Worm (Caenorhabditis elegans) whole organism, midembryonic: ENCODE results near the gene W02B12.13.

Experiments used
- T22C8.4 ChIP-seq: fragments of 200-800 bp; sonication (Bioruptor generic); IDR thresholded peaks from 2 replicates; pipeline ENCODE4 v1.3.6; 2022; ENCODE audit warnings: missing genetic modification characterization, missing compliant biosample characterization
- cog-1 ChIP-seq: sonication (generic microtip); optimal IDR thresholded peaks from 2 replicates; lab custom pipeline; 2016; ENCODE audit warnings: missing genetic modification characterization, missing compliant biosample characterization
- flt-1 ChIP-seq: fragments of 200-800 bp; sonication (Bioruptor generic); IDR thresholded peaks from 2 replicates; pipeline ENCODE4 v1.3.6; 2022; ENCODE audit warnings: missing genetic modification characterization, missing compliant biosample characterization
- klf-2 ChIP-seq: fragments of 200-800 bp; sonication (Bioruptor generic); conservative IDR thresholded peaks from 2 replicates; pipeline ENCODE4 v1.3.6; 2022; ENCODE audit warnings: missing genetic modification reagents, missing genetic modification characterization, missing compliant biosample characterization
- med-1 ChIP-seq: sonication (generic microtip); optimal IDR thresholded peaks from 2 replicates; lab custom pipeline; 2017; ENCODE audit warnings: missing genetic modification characterization, mild to moderate bottlenecking, missing compliant biosample characterization, antibody characterized with exemption, missing genetic modification reagents; ENCODE audit not compliant: insufficient read depth
- ref-1 ChIP-seq: fragments of 200-800 bp; sonication (Bioruptor generic); conservative IDR thresholded peaks from 2 replicates; pipeline ENCODE4 v1.3.6; 2022; ENCODE audit warnings: missing genetic modification reagents, missing genetic modification characterization, missing compliant biosample characterization
- tab-1 ChIP-seq: fragments of 200-800 bp; sonication (Bioruptor generic); IDR thresholded peaks from 2 replicates; pipeline ENCODE4 v1.3.6; 2022; ENCODE audit warnings: missing genetic modification characterization, missing compliant biosample characterization
- ztf-23 ChIP-seq: fragments of 200-800 bp; sonication (Bioruptor generic); IDR thresholded peaks from 2 replicates; pipeline ENCODE4 v1.3.6; 2022; ENCODE audit warnings: missing genetic modification reagents, missing genetic modification characterization, missing compliant biosample characterization
- ztf-29 ChIP-seq: fragments of 200-800 bp; sonication (Bioruptor generic); IDR thresholded peaks from 2 replicates; pipeline ENCODE4 v1.3.6; 2022; ENCODE audit warnings: missing genetic modification reagents, missing genetic modification characterization, missing compliant biosample characterization

Gene W02B12.13

ce11 chrII:11464427-11464944, 19.4 kb downstream of the W02B12.13 start, which contains the start of the genes aars-1 and rga-1:
aars-1 (minus strand) TSS chrII:11464497.
rga-1 (plus strand) TSS chrII:11464894.
- TF ChIP-seq flt-1 (GFP tag; lab: Robert Waterston, UW) (no peak), klf-2 (no peak), cog-1 (tag; lab: Kevin White, UChicago) (no peak), ref-1 (GFP tag; lab: Robert Waterston, UW) (no peak), tab-1 (GFP tag; lab: Robert Waterston, UW) (no peak), ztf-29 (GFP tag; lab: Robert Waterston, UW) (0 out of 2 replicates have a peak, but pooled peaks have one; percentile 11)

DNA sequence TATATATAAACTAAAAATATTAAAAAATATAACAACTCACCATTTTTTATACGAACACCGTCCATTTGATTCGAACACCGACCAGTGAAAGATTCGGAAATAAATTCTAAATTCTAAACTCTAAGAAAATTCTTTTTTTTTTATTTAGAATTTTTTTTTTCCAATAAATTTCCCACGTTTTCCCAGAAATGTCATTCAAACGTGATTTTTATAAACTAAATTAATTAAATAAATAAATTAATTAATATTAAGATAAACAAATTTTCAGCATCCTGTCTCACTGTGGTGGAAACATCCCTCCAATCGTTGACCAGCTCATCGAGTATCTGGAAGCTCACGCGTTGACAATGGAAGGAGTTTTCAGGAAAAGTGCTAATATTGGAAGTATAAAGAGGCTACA, 22.5 kb downstream of the W02B12.13 start, which contains the start of gene klp-17:
Gene klp-17, minus strand, starts transcription at position 101 of the 400 bp plus-strand sequence.
- TF ChIP-seq ztf-29 (GFP tag; lab: Robert Waterston, UW): no peak
- TF ChIP-seq cog-1 (tag; lab: Kevin White, UChicago): no peak
- no peak for TF ChIP-seq ref-1 (GFP tag; lab: Robert Waterston, UW)
- TF ChIP-seq flt-1 (GFP tag; lab: Robert Waterston, UW): no peak
- TF ChIP-seq klf-2: no peak
- TF ChIP-seq T22C8.4 (GFP tag; lab: Robert Waterston, UW): no peak
- TF ChIP-seq med-1 (GFP tag; lab: Kevin White, UChicago): no peak
- no peak for TF ChIP-seq ztf-23 (GFP tag; lab: Robert Waterston, UW)
- TF ChIP-seq tab-1 (GFP tag; lab: Robert Waterston, UW): no peak

DNA sequence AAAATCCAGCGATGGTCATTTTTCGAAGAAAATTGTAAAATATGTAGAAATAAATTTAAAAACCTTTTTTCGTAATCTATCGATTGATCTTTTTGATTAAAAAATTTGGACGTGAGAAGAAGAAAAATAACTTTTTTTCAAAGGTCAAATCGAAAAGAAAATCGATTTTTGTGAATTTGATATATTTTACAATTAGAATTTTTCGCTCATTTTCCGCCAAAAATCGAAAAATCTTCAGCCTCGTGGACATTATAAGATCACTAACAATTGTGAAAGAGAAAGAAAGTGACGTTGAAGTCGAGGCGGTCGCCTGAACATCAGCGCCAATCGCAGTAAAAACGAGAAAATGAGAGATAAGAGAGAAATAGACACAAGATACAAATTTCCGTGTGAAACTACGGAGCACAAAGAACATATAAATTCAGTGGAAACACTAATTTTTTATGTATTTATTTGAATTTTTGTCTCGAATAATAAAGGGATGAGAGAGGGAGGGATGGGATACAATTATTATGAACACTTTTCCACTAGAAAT, 24.6 kb downstream of the W02B12.13 start, which contains the start of gene cisd-1:
Gene cisd-1, minus strand, starts transcription at position 51 of the 535 bp plus-strand sequence.
- no peak for TF ChIP-seq ref-1 (GFP tag; lab: Robert Waterston, UW)
- TF ChIP-seq flt-1 (GFP tag; lab: Robert Waterston, UW): no peak
- no peak for TF ChIP-seq cog-1 (tag; lab: Kevin White, UChicago)
- TF ChIP-seq klf-2: no peak
- TF ChIP-seq ztf-29 (GFP tag; lab: Robert Waterston, UW): no peak

DNA sequence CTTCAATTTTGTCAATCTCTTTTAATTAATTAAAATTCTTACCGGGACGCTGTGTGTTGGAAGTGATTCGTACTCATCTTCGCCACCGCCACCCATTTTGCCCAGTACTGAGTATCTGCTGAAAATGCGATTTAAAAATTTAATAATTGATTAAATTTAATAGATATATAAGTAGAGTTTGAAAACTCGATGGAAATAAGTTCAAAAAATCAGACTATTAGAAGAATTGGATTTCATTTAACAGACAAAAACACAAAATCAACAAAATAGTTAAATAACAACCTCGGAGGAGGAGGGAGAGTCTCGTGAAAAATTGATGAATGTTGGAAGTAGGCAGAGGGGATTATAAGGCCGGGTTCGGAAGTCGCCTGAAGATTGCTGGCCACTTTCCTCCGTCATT, 26.8 kb downstream of the W02B12.13 start, which contains the start of gene mfn-1:
Gene mfn-1, minus strand, starts transcription at position 101 of the 400 bp plus-strand sequence.
- TF ChIP-seq tab-1 (GFP tag; lab: Robert Waterston, UW): no peak
- no peak for TF ChIP-seq flt-1 (GFP tag; lab: Robert Waterston, UW)
- TF ChIP-seq T22C8.4 (GFP tag; lab: Robert Waterston, UW): no peak
- no peak for TF ChIP-seq ref-1 (GFP tag; lab: Robert Waterston, UW)
- TF ChIP-seq klf-2: no peak
- no peak for TF ChIP-seq ztf-23 (GFP tag; lab: Robert Waterston, UW)
- no peak for TF ChIP-seq ztf-29 (GFP tag; lab: Robert Waterston, UW)
- TF ChIP-seq cog-1 (tag; lab: Kevin White, UChicago): no peak

- TF ChIP-seq ref-1 (GFP tag; lab: Robert Waterston, UW) (no peak), med-1 (GFP tag; lab: Kevin White, UChicago) (no peak), flt-1 (GFP tag; lab: Robert Waterston, UW) (no peak), tab-1 (GFP tag; lab: Robert Waterston, UW) (no peak), ztf-29 (GFP tag; lab: Robert Waterston, UW) (no peak), cog-1 (tag; lab: Kevin White, UChicago) (no peak)
Measured at ce11 chrII:11472542-11472941, 27.5 kb downstream of the W02B12.13 start.

DNA sequence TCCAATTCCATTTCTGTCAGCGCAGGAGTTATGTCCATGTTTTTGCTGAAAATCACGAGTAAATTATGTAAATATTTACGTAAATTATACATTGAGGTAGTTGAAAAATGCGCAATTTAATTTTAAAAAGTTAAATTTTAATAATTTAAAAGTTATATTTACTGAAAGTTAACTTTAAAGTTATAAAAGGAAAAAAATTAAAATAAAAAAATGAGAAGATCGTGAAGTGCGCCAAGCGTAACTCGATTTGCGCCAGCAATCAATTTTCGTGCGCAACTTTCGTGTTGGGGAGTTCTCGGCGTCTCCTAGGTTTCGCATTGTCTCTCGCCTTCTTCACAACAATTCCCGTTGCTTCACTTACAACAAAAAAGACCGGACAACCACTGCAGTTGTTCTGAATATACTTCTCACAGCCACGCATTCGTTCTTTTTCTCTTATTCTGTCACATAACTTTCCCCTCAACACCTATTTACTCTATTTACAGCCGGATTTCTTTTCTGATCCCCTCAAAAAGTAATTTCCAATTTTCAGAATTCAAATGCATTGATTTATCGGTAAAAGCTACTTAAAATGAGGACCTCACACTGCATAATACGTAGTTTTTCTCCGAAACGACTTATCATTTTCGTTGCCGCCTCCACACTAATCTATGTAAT, 28.6 kb downstream of the W02B12.13 start, which contains the start of the genes metl-1 and W02B12.11:
Gene metl-1, minus strand, starts transcription at position 51 of the 657 bp plus-strand sequence.
Gene W02B12.11, plus strand, starts transcription at position 337 of the 657 bp plus-strand sequence.
- TF ChIP-seq flt-1 (GFP tag; lab: Robert Waterston, UW) (peak; percentile 63; the same call in 1 of the 2 replicates), ref-1 (GFP tag; lab: Robert Waterston, UW) (no peak), ztf-23 (GFP tag; lab: Robert Waterston, UW) (peak; percentile 63; the same call in 1 of the 2 replicates), ztf-29 (GFP tag; lab: Robert Waterston, UW) (no peak), tab-1 (GFP tag; lab: Robert Waterston, UW) (0 out of 2 replicates have a peak, but pooled peaks have one; percentile 62), med-1 (GFP tag; lab: Kevin White, UChicago) (peak; percentile 49), T22C8.4 (GFP tag; lab: Robert Waterston, UW) (no peak), klf-2 (no peak), cog-1 (tag; lab: Kevin White, UChicago) (peak; percentile 50)

DNA sequence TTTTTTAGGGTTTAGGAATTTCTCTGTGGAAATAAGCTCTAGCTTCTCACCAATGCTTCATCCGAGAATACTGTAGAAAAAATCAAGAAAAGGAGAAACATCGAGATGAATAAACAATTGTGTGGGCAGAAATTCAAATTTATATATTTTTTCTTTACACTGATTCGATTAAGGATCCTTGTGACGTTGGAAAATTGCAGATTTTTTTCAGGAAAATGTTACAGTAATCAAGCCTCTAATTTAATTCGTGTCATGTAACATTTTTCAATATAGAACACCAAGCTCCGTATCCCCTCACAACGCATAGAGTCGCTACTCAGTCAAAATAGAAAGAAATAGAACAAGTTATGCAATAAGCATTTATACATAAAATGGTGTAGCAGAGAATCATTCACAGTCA, 31.3 kb downstream of the W02B12.13 start, which contains the start of gene W02B12.16:
Gene W02B12.16, minus strand, starts transcription at position 101 of the 400 bp plus-strand sequence.
- TF ChIP-seq T22C8.4 (GFP tag; lab: Robert Waterston, UW) (no peak), klf-2 (no peak), ztf-23 (GFP tag; lab: Robert Waterston, UW) (no peak), cog-1 (tag; lab: Kevin White, UChicago) (no peak), tab-1 (GFP tag; lab: Robert Waterston, UW) (no peak), med-1 (GFP tag; lab: Kevin White, UChicago) (no peak), ref-1 (GFP tag; lab: Robert Waterston, UW) (no peak), flt-1 (GFP tag; lab: Robert Waterston, UW) (no peak), ztf-29 (GFP tag; lab: Robert Waterston, UW) (no peak)

ce11 chrII:11479076-11479475, 34.0 kb downstream of the W02B12.13 start, which contains the start of gene W02B12.12:
W02B12.12 (minus strand) TSS chrII:11479176.
- TF ChIP-seq flt-1 (GFP tag; lab: Robert Waterston, UW) (no peak), med-1 (GFP tag; lab: Kevin White, UChicago) (no peak), klf-2 (no peak), tab-1 (GFP tag; lab: Robert Waterston, UW) (no peak), T22C8.4 (GFP tag; lab: Robert Waterston, UW) (no peak), cog-1 (tag; lab: Kevin White, UChicago) (no peak), ztf-29 (GFP tag; lab: Robert Waterston, UW) (no peak), ztf-23 (GFP tag; lab: Robert Waterston, UW) (no peak), ref-1 (GFP tag; lab: Robert Waterston, UW) (no peak)
